Worm (Caenorhabditis elegans): ENCODE results near the gene F53C3.8.

F53C3.8 gene

ce11 chrII:3930478-3931182 is 39.4 kb downstream of the F53C3.8 start (continued):
- no peak for TF ChIP-seq nhr-43 (tag; optimal IDR thresholded peaks at IDR 0.05; ENCODE audit: poor library complexity, severe bottlenecking)
- TF ChIP-seq elt-3 (tag; optimal IDR thresholded peaks at IDR 0.05), result peak in 1 of 3 experiments; percentile 3
- no peak for TF ChIP-seq sea-2 (GFP tag; optimal IDR thresholded peaks at IDR 0.05)
- TF ChIP-seq lin-39 (tag; optimal IDR thresholded peaks at IDR 0.05), result no peak
- TF ChIP-seq ztf-4 (tag; optimal IDR thresholded peaks at IDR 0.05), result no peak
- no peak for TF ChIP-seq fkh-2 (tag; optimal IDR thresholded peaks at IDR 0.05)
- TF ChIP-seq pha-4 (tag; optimal IDR thresholded peaks at IDR 0.05), result peak; percentile 94
- no peak for TF ChIP-seq mdl-1 (tag; optimal IDR thresholded peaks at IDR 0.05)
- TF ChIP-seq ceh-82 (tag; optimal IDR thresholded peaks at IDR 0.05), result no peak
- TF ChIP-seq nhr-25 (tag; optimal IDR thresholded peaks at IDR 0.05), result no peak
- TF ChIP-seq nhr-67 (tag; optimal IDR thresholded peaks at IDR 0.05), result no peak
- no peak for TF ChIP-seq nhr-237 (tag; optimal IDR thresholded peaks at IDR 0.05)
- TF ChIP-seq nhr-11 (tag; optimal IDR thresholded peaks at IDR 0.05), result no peak

- TF ChIP-seq nfya-1 (tag; optimal IDR thresholded peaks at IDR 0.05; ENCODE audit: insufficient read depth) (peak; percentile 90), zag-1 (tag; optimal IDR thresholded peaks at IDR 0.05) (no peak)
Observed at ce11 chrII:3931230-3931629, 40.0 kb downstream of the F53C3.8 start.

- no peak for TF ChIP-seq ceh-28 (tag; optimal IDR thresholded peaks at IDR 0.05)
- peak; percentile 4 for TF ChIP-seq lin-39 (tag; optimal IDR thresholded peaks at IDR 0.05)
Observed at ce11 chrII:3931825-3932224, 40.6 kb downstream of the F53C3.8 start.

DNA sequence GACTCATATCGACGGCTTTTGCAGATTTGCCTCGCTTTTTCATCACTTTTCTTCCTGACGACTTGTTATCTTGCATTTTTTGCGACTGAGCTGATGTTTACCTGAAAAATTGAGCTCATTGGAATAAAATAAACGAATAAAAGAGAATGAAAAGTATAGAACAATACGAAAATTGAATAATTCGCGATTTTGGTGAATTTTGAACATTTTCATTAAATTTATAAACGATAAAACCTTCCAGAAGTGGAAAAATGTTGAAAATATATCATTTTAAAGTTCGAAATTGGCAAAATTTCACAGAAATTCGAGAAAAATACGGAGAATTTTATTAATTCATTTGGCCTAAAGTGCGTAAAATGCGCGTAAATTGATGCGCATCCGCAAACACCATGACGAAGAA is 42.4 kb downstream of the F53C3.8 start, which contains the start of gene Y14H12B.2:
Gene Y14H12B.2 (minus strand): TSS at position 101 of the 400 bp plus-strand sequence.
- TF ChIP-seq lin-39 (tag; optimal IDR thresholded peaks at IDR 0.05) (no peak), lin-15B (tag; optimal IDR thresholded peaks at IDR 0.05) (no peak), ztf-11 (tag; optimal IDR thresholded peaks at IDR 0.05) (no peak), lsy-12 (tag; optimal IDR thresholded peaks at IDR 0.05) (no peak), egl-27 (tag; optimal IDR thresholded peaks at IDR 0.05) (no peak), unc-62 (GFP tag; optimal IDR thresholded peaks at IDR 0.05) (no peak)

- TF ChIP-seq nhr-23 (tag; optimal IDR thresholded peaks at IDR 0.05) (no peak), skn-1 (tag; optimal IDR thresholded peaks at IDR 0.05) (no peak), nhr-67 (tag; optimal IDR thresholded peaks at IDR 0.05) (no peak), R02D3.7 (tag; optimal IDR thresholded peaks at IDR 0.05) (no peak), fkh-10 (GFP tag; optimal IDR thresholded peaks at IDR 0.05) (no peak), tbx-2 (tag; optimal IDR thresholded peaks at IDR 0.05) (no peak), nhr-43 (tag; optimal IDR thresholded peaks at IDR 0.05; ENCODE audit: poor library complexity, severe bottlenecking) (no peak), pqm-1 (tag; optimal IDR thresholded peaks at IDR 0.05) (no peak), nhr-25 (tag; optimal IDR thresholded peaks at IDR 0.05) (no peak), ceh-28 (tag; optimal IDR thresholded peaks at IDR 0.05) (no peak), egl-27 (tag; optimal IDR thresholded peaks at IDR 0.05) (no peak), nfya-1 (tag; optimal IDR thresholded peaks at IDR 0.05; ENCODE audit: insufficient read depth) (no peak), ztf-11 (tag; optimal IDR thresholded peaks at IDR 0.05) (no peak), daf-12 (tag; optimal IDR thresholded peaks at IDR 0.05) (no peak), nhr-76 (tag; optimal IDR thresholded peaks at IDR 0.05) (no peak), nhr-237 (tag; optimal IDR thresholded peaks at IDR 0.05) (no peak), egl-5 (tag; optimal IDR thresholded peaks at IDR 0.05) (no peak), ztf-4 (tag; optimal IDR thresholded peaks at IDR 0.05) (no peak), ZK546.5 (tag; optimal IDR thresholded peaks at IDR 0.05) (no peak)
Observed at ce11 chrII:3934085-3934484, 42.9 kb downstream of the F53C3.8 start, which contains the start of gene Y14H12B.1. Y14H12B.1 (plus strand) TSS chrII:3934447.

ce11 chrII:3935098-3935497 is 43.9 kb downstream of the F53C3.8 start:
- TF ChIP-seq lsy-12 (tag; optimal IDR thresholded peaks at IDR 0.05), result no peak
- no peak for TF ChIP-seq unc-39 (tag; optimal IDR thresholded peaks at IDR 0.05)
- TF ChIP-seq egl-5 (tag; optimal IDR thresholded peaks at IDR 0.05), result no peak

Measured in whole organism, L3 larva.